Fruit fly (Drosophila melanogaster): ENCODE data around the gene beta4GalNAcTB.

beta4GalNAcTB gene

dm6 chr3R:29064682-29065100 is 30.9 kb upstream of the beta4GalNAcTB start:
- no peak for TF ChIP-seq CG4318 (GFP tag; optimal IDR thresholded peaks at IDR 0.05)
- no peak for TF ChIP-seq CG11294 (GFP tag; IDR thresholded peaks at IDR 0.05)
- peak; percentile 49 for TF ChIP-seq Hr4 (GFP tag; optimal IDR thresholded peaks at IDR 0.05)
- peak; percentile 54 for TF ChIP-seq Eip75B (GFP tag; optimal IDR thresholded peaks at IDR 0.05)
- peak; percentile 62 for TF ChIP-seq topi (GFP tag; optimal IDR thresholded peaks at IDR 0.05)
- TF ChIP-seq Lpt (GFP tag; optimal IDR thresholded peaks at IDR 0.05) = peak; percentile 35
- no peak for TF ChIP-seq Ets21C (GFP tag; optimal IDR thresholded peaks at IDR 0.05)
- peak; percentile 0 for TF ChIP-seq CG6808 (GFP tag; optimal IDR thresholded peaks at IDR 0.05)
- TF ChIP-seq Met (GFP tag; optimal IDR thresholded peaks at IDR 0.05) = peak; percentile 30
- TF ChIP-seq Gug (GFP tag; IDR thresholded peaks at IDR 0.05) = no peak
- peak; percentile 46 for TF ChIP-seq CG10669 (GFP tag; optimal IDR thresholded peaks at IDR 0.05)
- no peak for TF ChIP-seq fd59A (GFP tag; optimal IDR thresholded peaks at IDR 0.05)
- no peak for TF ChIP-seq CG6163 (GFP tag; IDR thresholded peaks at IDR 0.05)
- TF ChIP-seq esn (GFP tag; optimal IDR thresholded peaks at IDR 0.05) = peak; percentile 44
- TF ChIP-seq Blimp-1 (GFP tag; optimal IDR thresholded peaks at IDR 0.05) = peak; percentile 60
- TF ChIP-seq spab (GFP tag; optimal IDR thresholded peaks at IDR 0.05) = peak; percentile 12
- TF ChIP-seq salr (GFP tag; optimal IDR thresholded peaks at IDR 0.05) = peak in 1 of 2 experiments; percentile 35
- TF ChIP-seq CG6792 (GFP tag; optimal IDR thresholded peaks at IDR 0.05) = peak; percentile 35
- TF ChIP-seq CG8632 (GFP tag; optimal IDR thresholded peaks at IDR 0.05) = peak; percentile 43
- TF ChIP-seq dsx (GFP tag; optimal IDR thresholded peaks at IDR 0.05; ENCODE audit: poor library complexity, severe bottlenecking) = peak; percentile 62
- peak; percentile 31 for TF ChIP-seq lz (GFP tag; optimal IDR thresholded peaks at IDR 0.05)
- TF ChIP-seq CG11902 (GFP tag; optimal IDR thresholded peaks at IDR 0.05) = no peak
- peak; percentile 73 for TF ChIP-seq net (GFP tag; optimal IDR thresholded peaks at IDR 0.05)
- peak; percentile 55 for TF ChIP-seq CG3919 (GFP tag; optimal IDR thresholded peaks at IDR 0.05)
- peak; percentile 33 for TF ChIP-seq CG11762 (GFP tag; optimal IDR thresholded peaks at IDR 0.05; ENCODE audit: insufficient read depth)
- peak; percentile 29 for TF ChIP-seq CG9139 (GFP tag; optimal IDR thresholded peaks at IDR 0.05)
- TF ChIP-seq Sox102F (GFP tag; optimal IDR thresholded peaks at IDR 0.05) = peak; percentile 45
- TF ChIP-seq CG7368 (GFP tag; optimal IDR thresholded peaks at IDR 0.05) = no peak
- TF ChIP-seq fkh (GFP tag; optimal IDR thresholded peaks at IDR 0.05) = no peak
- no peak for TF ChIP-seq CG8119 (GFP tag; IDR thresholded peaks at IDR 0.05)
- peak; percentile 18 for TF ChIP-seq CG10631 (GFP tag; optimal IDR thresholded peaks at IDR 0.05)
- peak; percentile 10 for TF ChIP-seq CG6854 (GFP tag; optimal IDR thresholded peaks at IDR 0.05)
- peak; percentile 94 for TF ChIP-seq svp (GFP tag)
- TF ChIP-seq Ets96B (tag; optimal IDR thresholded peaks at IDR 0.05) = peak; percentile 33
- peak; percentile 85 for TF ChIP-seq Eip78C (GFP tag)
- TF ChIP-seq acj6 (GFP tag; optimal IDR thresholded peaks at IDR 0.05) = peak; percentile 22
- TF ChIP-seq Sox14 (GFP tag; optimal IDR thresholded peaks at IDR 0.05) = peak; percentile 23
- TF ChIP-seq eg (GFP tag; IDR thresholded peaks at IDR 0.05) = no peak
- peak; percentile 24 for TF ChIP-seq CG31627 (GFP tag; optimal IDR thresholded peaks at IDR 0.05)
- peak; percentile 8 for TF ChIP-seq CG3032 (tag; optimal IDR thresholded peaks at IDR 0.05)
- peak; percentile 29 for TF ChIP-seq dac (GFP tag; optimal IDR thresholded peaks at IDR 0.05)
- TF ChIP-seq pdm3 (GFP tag; optimal IDR thresholded peaks at IDR 0.05) = peak; percentile 15
- peak in 1 of 2 experiments; percentile 34 for TF ChIP-seq ss (GFP tag; optimal IDR thresholded peaks at IDR 0.05)
- peak; percentile 28 for TF ChIP-seq Hr39 (GFP tag; optimal IDR thresholded peaks at IDR 0.05)
- peak; percentile 15 for TF ChIP-seq CG1621 (tag; optimal IDR thresholded peaks at IDR 0.05)
- no peak for TF ChIP-seq Smox (GFP tag; optimal IDR thresholded peaks at IDR 0.05)
- TF ChIP-seq Eip93F (GFP tag; optimal IDR thresholded peaks at IDR 0.05) = no peak
- TF ChIP-seq vri (GFP tag; optimal IDR thresholded peaks at IDR 0.05) = peak; percentile 44
- TF ChIP-seq fd85E (GFP tag; optimal IDR thresholded peaks at IDR 0.05) = no peak
- peak; percentile 40 for TF ChIP-seq achi (GFP tag; optimal IDR thresholded peaks at IDR 0.05)
- TF ChIP-seq CG16779 (tag; optimal IDR thresholded peaks at IDR 0.05) = no peak
- peak; percentile 26 for TF ChIP-seq CG34406 (GFP tag; optimal IDR thresholded peaks at IDR 0.05)

All from whole organism, prepupa.